Fruit fly (Drosophila melanogaster) Kc167 (cell line): ENCODE data around the gene CG11241.

Source experiments
- h ChIP-seq: fragments of >200 bp; optimal IDR thresholded peaks from 3 replicates; lab custom pipeline; 2018; ENCODE audit warnings: missing external identifiers
- insv ChIP-seq: fragments of >200 bp; optimal IDR thresholded peaks from 3 replicates; lab custom pipeline; 2018; ENCODE audit warnings: missing external identifiers
- psq ChIP-seq: fragments of >200 bp; optimal IDR thresholded peaks from 2 replicates; lab custom pipeline; 2017; ENCODE audit warnings: missing external identifiers

- TF ChIP-seq h (lab: Kevin White, UChicago) (no peak), psq (no peak), insv (lab: Kevin White, UChicago) (no peak)
Measured at dm6 chr3L:22731393-22731792, 6.8 kb downstream of the CG11241 start.
